Fruit fly (Drosophila melanogaster): ENCODE results near the gene Set8.
A peak's percentile ranks its signal among the peaks of the same experiment; 100 is the strongest.

Gene Set8

dm6 chr3R:14279311-14279998 lies 36.4 kb upstream of the Set8 start:
- no peak for TF ChIP-seq gl (tag; optimal IDR thresholded peaks at IDR 0.05)
- TF ChIP-seq CG8301 (tag; optimal IDR thresholded peaks at IDR 0.05), result peak; percentile 41
- TF ChIP-seq CG17806 (tag; optimal IDR thresholded peaks at IDR 0.05), result peak; percentile 23
- TF ChIP-seq CG32121 (GFP tag; IDR thresholded peaks at IDR 0.05), result peak; percentile 54
- TF ChIP-seq Ets98B (GFP tag; IDR thresholded peaks at IDR 0.05), result peak; percentile 47
- no peak for TF ChIP-seq rn (GFP tag; IDR thresholded peaks at IDR 0.05)
- TF ChIP-seq Pif1A (GFP tag; optimal IDR thresholded peaks at IDR 0.05), result peak; percentile 9
- TF ChIP-seq CG4496 (GFP tag; IDR thresholded peaks at IDR 0.05), result peak; percentile 46; the same call in 1 of the 3 replicates
- TF ChIP-seq CG14655 (GFP tag; optimal IDR thresholded peaks at IDR 0.05), result peak; percentile 70
- TF ChIP-seq fd96Ca (GFP tag; IDR thresholded peaks at IDR 0.05), result no peak
- peak; percentile 20 for TF ChIP-seq CG8159 (tag; optimal IDR thresholded peaks at IDR 0.05)
- TF ChIP-seq CG34367 (tag; optimal IDR thresholded peaks at IDR 0.05), result peak; percentile 7
- TF ChIP-seq CG9948 (tag; optimal IDR thresholded peaks at IDR 0.05), result peak; percentile 31
- TF ChIP-seq CG15710 (tag; optimal IDR thresholded peaks at IDR 0.05), result peak; percentile 12
- no peak for TF ChIP-seq CG10348 (GFP tag; IDR thresholded peaks at IDR 0.05)
- TF ChIP-seq CG12605 (GFP tag; IDR thresholded peaks at IDR 0.05), result no peak
- no peak for TF ChIP-seq Snoo (tag; optimal IDR thresholded peaks at IDR 0.05)

dm6 chr3R:14280324-14280723 lies 35.5 kb upstream of the Set8 start:
- TF ChIP-seq D1 (tag; optimal IDR thresholded peaks at IDR 0.05), result no peak
- TF ChIP-seq rn (GFP tag; IDR thresholded peaks at IDR 0.05), result no peak
- peak; percentile 19 for TF ChIP-seq Pif1B (GFP tag; optimal IDR thresholded peaks at IDR 0.05)
- TF ChIP-seq CG4496 (GFP tag; IDR thresholded peaks at IDR 0.05), result peak; percentile 28; the same call in 1 of the 3 replicates
- TF ChIP-seq gl (tag; optimal IDR thresholded peaks at IDR 0.05), result no peak
- no peak for TF ChIP-seq CG15710 (tag; optimal IDR thresholded peaks at IDR 0.05)
- no peak for TF ChIP-seq CG13204 (GFP tag; optimal IDR thresholded peaks at IDR 0.05)
- TF ChIP-seq CG17806 (tag; optimal IDR thresholded peaks at IDR 0.05), result peak; percentile 17
- TF ChIP-seq CG34367 (tag; optimal IDR thresholded peaks at IDR 0.05), result no peak
- peak; percentile 10 for TF ChIP-seq Snoo (tag; optimal IDR thresholded peaks at IDR 0.05)
- peak; percentile 51 for TF ChIP-seq CG9948 (tag; optimal IDR thresholded peaks at IDR 0.05)
- TF ChIP-seq Pif1A (GFP tag; optimal IDR thresholded peaks at IDR 0.05), result peak; percentile 37
- TF ChIP-seq CG10348 (GFP tag; IDR thresholded peaks at IDR 0.05), result no peak
- TF ChIP-seq CG14655 (GFP tag; optimal IDR thresholded peaks at IDR 0.05), result peak; percentile 79
- TF ChIP-seq Ets98B (GFP tag; IDR thresholded peaks at IDR 0.05), result no peak
- TF ChIP-seq fd96Ca (GFP tag; IDR thresholded peaks at IDR 0.05), result no peak
- TF ChIP-seq CG12605 (GFP tag; IDR thresholded peaks at IDR 0.05), result no peak
- no peak for TF ChIP-seq EcR (GFP tag; optimal IDR thresholded peaks at IDR 0.05)
- peak; percentile 67 for TF ChIP-seq CG8301 (tag; optimal IDR thresholded peaks at IDR 0.05)
- TF ChIP-seq CG32121 (GFP tag; IDR thresholded peaks at IDR 0.05), result no peak; the same call in 1 of the 2 replicates
- peak; percentile 15 for TF ChIP-seq CG8159 (tag; optimal IDR thresholded peaks at IDR 0.05)

dm6 chr3R:14282215-14283041 lies 33.4 kb upstream of the Set8 start:
- TF ChIP-seq CG8301 (tag; optimal IDR thresholded peaks at IDR 0.05) (no peak), CG10348 (GFP tag; IDR thresholded peaks at IDR 0.05) (no peak), fd96Ca (GFP tag; IDR thresholded peaks at IDR 0.05) (no peak), Ets98B (GFP tag; IDR thresholded peaks at IDR 0.05) (peak; percentile 45; the same call in 1 of the 2 replicates), CG17806 (tag; optimal IDR thresholded peaks at IDR 0.05) (no peak), CG32121 (GFP tag; IDR thresholded peaks at IDR 0.05) (no peak), CG34367 (tag; optimal IDR thresholded peaks at IDR 0.05) (no peak), CG8159 (tag; optimal IDR thresholded peaks at IDR 0.05) (no peak), CG9948 (tag; optimal IDR thresholded peaks at IDR 0.05) (no peak), CG13204 (GFP tag; optimal IDR thresholded peaks at IDR 0.05) (peak; percentile 23), EcR (GFP tag; optimal IDR thresholded peaks at IDR 0.05) (no peak), Pif1A (GFP tag; optimal IDR thresholded peaks at IDR 0.05) (no peak), CG14655 (GFP tag; optimal IDR thresholded peaks at IDR 0.05) (no peak), D1 (tag; optimal IDR thresholded peaks at IDR 0.05) (peak; percentile 11), Snoo (tag; optimal IDR thresholded peaks at IDR 0.05) (no peak), CG12605 (GFP tag; IDR thresholded peaks at IDR 0.05) (0 out of 2 replicates have a peak, but pooled peaks have one; percentile 17), gl (tag; optimal IDR thresholded peaks at IDR 0.05) (no peak), Pif1B (GFP tag; optimal IDR thresholded peaks at IDR 0.05) (no peak), rn (GFP tag; IDR thresholded peaks at IDR 0.05) (no peak), CG4496 (GFP tag; IDR thresholded peaks at IDR 0.05) (peak; percentile 34; the same call in 2 of the 3 replicates), CG15710 (tag; optimal IDR thresholded peaks at IDR 0.05) (no peak)

dm6 chr3R:14283042-14283626 lies 32.7 kb upstream of the Set8 start:
- TF ChIP-seq CG32121 (GFP tag; IDR thresholded peaks at IDR 0.05) (no peak), CG13204 (GFP tag; optimal IDR thresholded peaks at IDR 0.05) (no peak), Snoo (tag; optimal IDR thresholded peaks at IDR 0.05) (peak; percentile 68), CG34367 (tag; optimal IDR thresholded peaks at IDR 0.05) (peak; percentile 37), CG8159 (tag; optimal IDR thresholded peaks at IDR 0.05) (peak; percentile 57), gl (tag; optimal IDR thresholded peaks at IDR 0.05) (no peak), D1 (tag; optimal IDR thresholded peaks at IDR 0.05) (no peak), CG14655 (GFP tag; optimal IDR thresholded peaks at IDR 0.05) (peak; percentile 75), Pif1A (GFP tag; optimal IDR thresholded peaks at IDR 0.05) (peak; percentile 28), CG4496 (GFP tag; IDR thresholded peaks at IDR 0.05) (no peak), CG15710 (tag; optimal IDR thresholded peaks at IDR 0.05) (peak; percentile 47), CG8301 (tag; optimal IDR thresholded peaks at IDR 0.05) (peak; percentile 63), fd96Ca (GFP tag; IDR thresholded peaks at IDR 0.05) (no peak), CG9948 (tag; optimal IDR thresholded peaks at IDR 0.05) (peak; percentile 77), rn (GFP tag; IDR thresholded peaks at IDR 0.05) (no peak), CG17806 (tag; optimal IDR thresholded peaks at IDR 0.05) (peak; percentile 18), Pif1B (GFP tag; optimal IDR thresholded peaks at IDR 0.05) (no peak), CG12605 (GFP tag; IDR thresholded peaks at IDR 0.05) (no peak), EcR (GFP tag; optimal IDR thresholded peaks at IDR 0.05) (peak; percentile 67), Ets98B (GFP tag; IDR thresholded peaks at IDR 0.05) (no peak), CG10348 (GFP tag; IDR thresholded peaks at IDR 0.05) (no peak)
